Worm (Caenorhabditis elegans): ENCODE data around the gene Y62E10A.6.

Y62E10A.6 gene

ce11 chrIV:13334287-13334686, 37.5 kb upstream of the Y62E10A.6 start:
- TF ChIP-seq madf-9 (GFP tag; conservative IDR thresholded peaks at IDR 0.05) (no peak), nhr-77 (tag; optimal IDR thresholded peaks at IDR 0.05) (peak; percentile 0), hif-1 (tag; optimal IDR thresholded peaks at IDR 0.05) (peak in 1 of 2 experiments; percentile 27), egl-43 (GFP tag; IDR thresholded peaks at IDR 0.05) (no peak), zag-1 (tag; optimal IDR thresholded peaks at IDR 0.05) (no peak), php-3 (GFP tag; IDR thresholded peaks at IDR 0.05) (0 out of 2 replicates have a peak, but pooled peaks have one; percentile 29), lin-39 (tag; optimal IDR thresholded peaks at IDR 0.05) (no peak), nhr-6 (tag; optimal IDR thresholded peaks at IDR 0.05) (no peak), unc-62 (GFP tag; optimal IDR thresholded peaks at IDR 0.05 in 1 of 2) (peak in 1 of 2 experiments; percentile 76), unc-62 (tag; optimal IDR thresholded peaks at IDR 0.05) (no peak), ceh-20 (GFP tag; IDR thresholded peaks at IDR 0.05) (no peak), nhr-42 (GFP tag; IDR thresholded peaks at IDR 0.05) (no peak), dve-1 (tag; optimal IDR thresholded peaks at IDR 0.05; ENCODE audit: insufficient read depth) (peak; percentile 41), daf-8 (GFP tag; IDR thresholded peaks at IDR 0.05) (no peak), hlh-11 (tag; optimal IDR thresholded peaks at IDR 0.05) (peak; percentile 16), D1046.2 (GFP tag; IDR thresholded peaks at IDR 0.05) (no peak), dmd-6 (GFP tag; IDR thresholded peaks at IDR 0.05) (peak; percentile 53), aly-2 (tag; optimal IDR thresholded peaks at IDR 0.05) (no peak), F44E2.7 (GFP tag; IDR thresholded peaks at IDR 0.05) (no peak), daf-16 (GFP tag; optimal IDR thresholded peaks at IDR 0.05) (no peak), daf-16 (tag; optimal IDR thresholded peaks at IDR 0.05) (peak; percentile 11), F26F4.8 (GFP tag; conservative IDR thresholded peaks at IDR 0.05) (no peak), ceh-62 (tag; optimal IDR thresholded peaks at IDR 0.05) (no peak), nhr-28 (tag; optimal IDR thresholded peaks at IDR 0.05) (peak; percentile 77), ama-1 (optimal IDR thresholded peaks at IDR 0.05) (no peak), pqm-1 (tag; optimal IDR thresholded peaks at IDR 0.05) (peak; percentile 11), hlh-30 (tag; optimal IDR thresholded peaks at IDR 0.05; ENCODE audit: insufficient read depth) (peak; percentile 48), T26A8.4 (GFP tag; IDR thresholded peaks at IDR 0.05) (peak; percentile 28), mdt-29 (GFP tag; IDR thresholded peaks at IDR 0.05) (no peak), vab-7 (GFP tag; IDR thresholded peaks at IDR 0.05) (no peak), mdl-1 (tag; optimal IDR thresholded peaks at IDR 0.05) (no peak)

DNA sequence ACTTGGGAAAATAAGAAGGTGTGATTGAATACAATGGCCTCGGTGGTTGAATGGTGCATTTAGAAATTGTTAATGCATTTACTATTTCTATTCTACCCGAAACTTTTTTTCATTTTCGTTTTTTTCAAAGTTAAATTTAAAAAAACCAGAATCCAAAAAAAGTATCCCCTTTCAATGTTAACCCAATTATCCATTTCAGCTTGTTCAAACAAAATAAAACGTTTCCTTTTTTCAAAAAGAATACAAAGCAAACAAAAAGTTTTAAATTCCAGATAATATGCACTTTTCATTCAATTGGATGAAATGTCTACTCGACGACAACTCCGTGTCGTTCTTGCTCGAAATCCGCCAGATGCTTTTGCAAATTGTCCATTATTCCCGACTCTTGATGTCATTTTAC, 29.2 kb upstream of the Y62E10A.6 start, which contains the start of gene W02A2.5:
Gene W02A2.5, plus strand, starts transcription at position 301 of the 400 bp plus-strand sequence.
- TF ChIP-seq unc-62 (GFP tag; optimal IDR thresholded peaks at IDR 0.05 in 1 of 2) (peak in 1 of 2 experiments; percentile 62), unc-62 (tag; optimal IDR thresholded peaks at IDR 0.05) (no peak), lin-38 (GFP tag; IDR thresholded peaks at IDR 0.05) (no peak)

DNA sequence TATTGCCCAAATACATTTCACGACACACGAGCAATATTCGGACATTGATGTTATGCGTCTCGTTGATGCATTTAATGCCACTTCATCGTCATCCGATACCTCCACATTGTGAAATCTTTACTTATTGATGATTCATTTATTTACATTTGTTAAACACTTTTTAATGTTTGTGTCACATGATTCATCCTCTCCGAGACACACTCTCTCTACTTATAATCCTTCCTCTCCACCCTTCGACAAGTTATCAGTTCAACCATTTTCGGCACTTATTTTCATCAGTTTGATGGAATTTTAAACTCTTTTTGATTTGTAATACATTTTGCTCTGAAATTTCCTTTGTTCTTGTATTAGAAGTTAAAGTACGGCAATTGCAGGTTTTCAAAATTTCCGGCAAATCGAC, 25.7 kb upstream of the Y62E10A.6 start:
- TF ChIP-seq hmg-1.1 (GFP tag; IDR thresholded peaks at IDR 0.05), result no peak
- TF ChIP-seq ctbp-1 (GFP tag; IDR thresholded peaks at IDR 0.05), result no peak
- TF ChIP-seq F44E2.7 (GFP tag; IDR thresholded peaks at IDR 0.05), result no peak
- TF ChIP-seq D1046.2 (GFP tag; IDR thresholded peaks at IDR 0.05), result no peak
- TF ChIP-seq ceh-44 (GFP tag; IDR thresholded peaks at IDR 0.05), result no peak
- TF ChIP-seq gei-8 (GFP tag; optimal IDR thresholded peaks at IDR 0.05), result no peak
- TF ChIP-seq php-3 (GFP tag; IDR thresholded peaks at IDR 0.05), result no peak
- TF ChIP-seq duxl-1 (tag; optimal IDR thresholded peaks at IDR 0.05; ENCODE audit: poor library complexity), result no peak
- TF ChIP-seq ces-1 (GFP tag; optimal IDR thresholded peaks at IDR 0.05), result no peak
- no peak for TF ChIP-seq ZK337.2 (GFP tag; IDR thresholded peaks at IDR 0.05)
- no peak for TF ChIP-seq ztf-7 (tag; optimal IDR thresholded peaks at IDR 0.05)
- TF ChIP-seq daf-8 (GFP tag; IDR thresholded peaks at IDR 0.05), result no peak
- no peak for TF ChIP-seq nhr-41 (GFP tag; IDR thresholded peaks at IDR 0.05)
- TF ChIP-seq Y48G9A.11 (GFP tag; IDR thresholded peaks at IDR 0.05), result no peak
- TF ChIP-seq madf-5 (GFP tag; IDR thresholded peaks at IDR 0.05), result no peak
- no peak for TF ChIP-seq dmd-8 (GFP tag; IDR thresholded peaks at IDR 0.05)
- no peak for TF ChIP-seq arid-1 (GFP tag; conservative IDR thresholded peaks at IDR 0.05)
- TF ChIP-seq nhr-6 (tag; optimal IDR thresholded peaks at IDR 0.05), result peak; percentile 76
- no peak for TF ChIP-seq ceh-28 (tag; optimal IDR thresholded peaks at IDR 0.05)
- no peak for TF ChIP-seq lin-39 (tag; optimal IDR thresholded peaks at IDR 0.05)
- TF ChIP-seq ztf-11 (tag; optimal IDR thresholded peaks at IDR 0.05), result no peak
- peak; percentile 54 for TF ChIP-seq dmd-6 (GFP tag; IDR thresholded peaks at IDR 0.05)
- peak; percentile 35 for TF ChIP-seq pqm-1 (tag; optimal IDR thresholded peaks at IDR 0.05)
- TF ChIP-seq nhr-28 (tag; optimal IDR thresholded peaks at IDR 0.05), result peak; percentile 35
- no peak for TF ChIP-seq snpc-1.2 (GFP tag; IDR thresholded peaks at IDR 0.05)
- no peak for TF ChIP-seq nhr-111 (GFP tag; optimal IDR thresholded peaks at IDR 0.05)

Measured in whole organism, L4 larva.